Worm (Caenorhabditis elegans) whole organism, L4/young adult: ENCODE measurements around the gene F55H2.5.

Experiments used
- W03F9.2 ChIP-seq: fragments of 150-350 bp; optimal IDR thresholded peaks from 2 replicates; lab custom pipeline; 2014; ENCODE audit warnings: missing biosample characterization, missing genetic modification characterization
- dao-5 ChIP-seq: sonication (generic microtip); optimal IDR thresholded peaks from 2 replicates; lab custom pipeline; 2016; ENCODE audit warnings: missing genotype, missing genetic modification characterization, moderate library complexity, missing compliant biosample characterization
- him-1 ChIP-seq: sonication (generic microtip); optimal IDR thresholded peaks from 2 replicates; lab custom pipeline; 2016; ENCODE audit warnings: missing genotype, missing genetic modification reagents, missing genetic modification characterization, missing compliant biosample characterization

DNA sequence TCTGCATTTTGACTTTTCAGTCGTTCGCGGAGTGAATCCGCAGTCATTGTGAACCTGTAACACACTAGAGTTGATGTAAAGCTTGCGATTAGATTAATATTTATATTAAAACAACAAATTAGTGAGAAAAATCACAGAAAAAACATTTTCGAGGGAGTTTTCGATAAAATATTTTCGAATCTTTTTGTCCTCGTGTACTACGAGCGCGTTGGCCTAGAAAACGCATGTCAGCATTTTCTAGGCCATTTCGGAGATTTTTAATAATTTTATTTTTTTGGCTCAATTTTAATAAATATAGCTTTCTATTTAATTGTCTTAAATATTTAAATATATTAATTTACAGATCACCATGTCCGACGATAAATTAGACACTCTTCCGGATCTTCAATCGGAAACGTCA lies 45.8 kb upstream of the F55H2.5 start, which contains the start of gene B0464.9:
- TF ChIP-seq him-1 (tag; lab: Kevin White, UChicago) (no peak), dao-5 (no peak), W03F9.2 (tag; lab: Kevin White, UChicago) (peak; percentile 69)
